1 fruit fly cellular context compared by ENCODE assay signal in the genomic region with DNA sequence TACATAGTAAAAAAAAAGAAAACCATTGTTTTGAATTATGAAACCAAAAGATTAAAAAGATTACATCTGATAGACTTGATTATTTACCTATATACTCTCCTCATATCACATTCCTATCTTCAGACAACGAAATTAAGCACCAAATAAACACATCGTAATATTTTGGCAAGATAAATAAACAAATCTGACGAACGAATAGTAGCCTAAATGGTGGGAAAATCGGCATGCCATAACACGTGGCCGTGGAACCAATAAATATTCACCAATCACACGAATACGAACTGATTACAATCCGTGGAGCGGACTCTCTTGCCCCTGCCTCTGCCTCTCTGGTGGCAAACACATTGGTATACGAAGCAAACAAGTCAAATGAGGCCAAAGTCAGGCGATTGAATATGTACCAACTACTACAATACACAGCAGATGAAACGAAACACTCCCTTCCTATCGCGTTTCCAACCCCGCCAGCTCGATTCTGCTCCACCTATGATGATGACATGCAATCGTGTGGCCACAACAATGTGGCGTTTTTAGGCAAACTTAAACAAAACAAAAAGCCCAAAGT.
TF ChIP-seq lines count a peak whose summit lies in the region.

No protein-coding gene starts in this region.

TF ChIP-seq in whole organism, embryonic, 481 proteins besides CTCF, POLR2A, EP300 and RAD21 (continued from another document):
- TF ChIP-seq Hand (GFP tag; optimal IDR thresholded peaks at IDR 0.05; lab: Kevin White, UChicago) (peak; percentile 13), so (GFP tag; IDR thresholded peaks at IDR 0.05; lab: Robert Waterston, UW) (peak; percentile 42; the same call in 1 of the 3 replicates), CG10543 (GFP tag; optimal IDR thresholded peaks at IDR 0.05; lab: Kevin White, UChicago) (peak; percentile 60), inv (GFP tag; IDR thresholded peaks at IDR 0.05; lab: Robert Waterston, UW; ENCODE audit: partially characterized antibody) (no peak), CG12659 (GFP tag; optimal IDR thresholded peaks at IDR 0.05; lab: Kevin White, UChicago) (no peak), NFAT (GFP tag; IDR thresholded peaks at IDR 0.05; lab: Robert Waterston, UW) (peak; percentile 36; the same call in 1 of the 2 replicates), sens (GFP tag; lab: Kevin White, UChicago) (peak; percentile 74), CG14441 (GFP tag; IDR thresholded peaks at IDR 0.05; lab: Robert Waterston, UW) (0 out of 2 replicates have a peak, but pooled peaks have one; percentile 8)
